Worm (Caenorhabditis elegans): ENCODE measurements around the gene phf-5.

DNA sequence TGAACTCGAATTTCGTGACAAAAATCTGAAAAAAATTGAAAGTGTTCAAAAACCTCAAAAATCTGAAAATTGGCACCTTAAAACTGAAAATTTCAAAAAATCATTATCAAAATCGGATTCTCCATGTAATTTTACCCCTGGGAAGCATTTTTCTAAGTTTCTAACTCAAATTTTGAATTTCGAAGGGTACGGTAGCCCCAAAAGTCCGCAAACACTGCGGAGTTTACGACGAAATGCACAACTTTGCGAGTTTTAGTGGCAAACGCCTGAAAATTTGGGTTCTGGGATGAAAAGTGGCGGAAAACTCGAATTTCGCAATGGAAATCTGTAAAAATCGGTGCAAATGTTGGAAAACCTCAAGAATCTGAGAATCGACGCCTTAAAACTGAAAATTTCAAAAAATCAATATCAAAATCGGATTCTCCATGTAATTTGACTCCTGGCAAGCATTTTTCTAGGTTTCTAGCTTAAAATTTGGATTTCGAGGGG lies 50.3 kb downstream of the phf-5 start:
- TF ChIP-seq ces-1 (GFP tag; optimal IDR thresholded peaks at IDR 0.05), result no peak
- no peak for TF ChIP-seq nhr-11 (tag; optimal IDR thresholded peaks at IDR 0.05)
- no peak for TF ChIP-seq unc-130 (GFP tag; optimal IDR thresholded peaks at IDR 0.05)
- TF ChIP-seq pha-4 (GFP tag; IDR thresholded peaks at IDR 0.05), result no peak
- no peak for TF ChIP-seq pha-4 (tag; optimal IDR thresholded peaks at IDR 0.05)
- no peak for TF ChIP-seq ceh-82 (tag; optimal IDR thresholded peaks at IDR 0.05)

Data from whole organism, L4 larva.